Fruit fly (Drosophila melanogaster): ENCODE data around the gene Meltrin.

The Meltrin gene

dm6 chr3R:14674762-14675161, 22.3 kb downstream of the Meltrin start (continued):
- TF ChIP-seq ken (GFP tag; IDR thresholded peaks at IDR 0.05) (peak; percentile 50; the same call in 1 of the 3 replicates), CG18011 (GFP tag; optimal IDR thresholded peaks at IDR 0.05) (no peak), peb (GFP tag; IDR thresholded peaks at IDR 0.05) (peak; percentile 62; the same call in 1 of the 2 replicates), run (tag; optimal IDR thresholded peaks at IDR 0.05) (no peak), Blimp-1 (GFP tag; optimal IDR thresholded peaks at IDR 0.05) (peak; percentile 68), CG13624 (GFP tag; optimal IDR thresholded peaks at IDR 0.05) (no peak), lmd (GFP tag; IDR thresholded peaks at IDR 0.05) (peak; percentile 67), rib (GFP tag; IDR thresholded peaks at IDR 0.05) (0 out of 2 replicates have a peak, but pooled peaks have one; percentile 39), CG34376 (GFP tag; optimal IDR thresholded peaks at IDR 0.05) (no peak), CG11723 (GFP tag; optimal IDR thresholded peaks at IDR 0.05) (peak; percentile 29), CG4820 (GFP tag; optimal IDR thresholded peaks at IDR 0.05) (peak; percentile 70), CG17186 (GFP tag; optimal IDR thresholded peaks at IDR 0.05) (no peak), Adf1 (GFP tag; IDR thresholded peaks at IDR 0.05) (no peak), NC2α (GFP tag; optimal IDR thresholded peaks at IDR 0.05) (peak; percentile 23), CG15479 (GFP tag; optimal IDR thresholded peaks at IDR 0.05) (peak; percentile 62), CG9727 (GFP tag; optimal IDR thresholded peaks at IDR 0.05) (peak; percentile 91), hb (GFP tag; IDR thresholded peaks at IDR 0.05; ENCODE audit: partially characterized antibody) (no peak), CG17829 (tag; optimal IDR thresholded peaks at IDR 0.05) (peak; percentile 92), psq (GFP tag; optimal IDR thresholded peaks at IDR 0.05) (no peak), CG10147 (GFP tag; optimal IDR thresholded peaks at IDR 0.05) (no peak), E2f1 (GFP tag; IDR thresholded peaks at IDR 0.05) (peak; percentile 62), CrebB (tag; optimal IDR thresholded peaks at IDR 0.05) (no peak), MTF-1 (GFP tag; optimal IDR thresholded peaks at IDR 0.05; ENCODE audit: borderline replicate concordance) (peak; percentile 40), crp (GFP tag; optimal IDR thresholded peaks at IDR 0.05) (no peak), knrl (GFP tag; IDR thresholded peaks at IDR 0.05; ENCODE audit: partially characterized antibody) (no peak), CG3847 (GFP tag; IDR thresholded peaks at IDR 0.05) (no peak), Asciz (GFP tag; optimal IDR thresholded peaks at IDR 0.05) (peak; percentile 24), CG34422 (GFP tag; IDR thresholded peaks at IDR 0.05) (no peak), CG3838 (GFP tag; optimal IDR thresholded peaks at IDR 0.05) (no peak), bbx (GFP tag; IDR thresholded peaks at IDR 0.05; ENCODE audit: partially characterized antibody) (no peak), Gsc (GFP tag; IDR thresholded peaks at IDR 0.05) (no peak), CG9876 (GFP tag; optimal IDR thresholded peaks at IDR 0.05) (no peak), CG1233 (GFP tag; optimal IDR thresholded peaks at IDR 0.05) (peak; percentile 49), so (GFP tag; IDR thresholded peaks at IDR 0.05) (peak; percentile 75; the same call in 1 of the 3 replicates), Eip74EF (GFP tag; optimal IDR thresholded peaks at IDR 0.05) (peak in 1 of 2 experiments; percentile 0), z (GFP tag; IDR thresholded peaks at IDR 0.05) (peak; percentile 51; the same call in 1 of the 3 replicates), CG6654 (GFP tag; optimal IDR thresholded peaks at IDR 0.05) (no peak), pita (GFP tag; optimal IDR thresholded peaks at IDR 0.05) (no peak), Xrp1 (GFP tag; IDR thresholded peaks at IDR 0.05) (peak; percentile 93), ranshi (GFP tag; IDR thresholded peaks at IDR 0.05) (peak; percentile 59; the same call in 1 of the 2 replicates), D19A (tag; optimal IDR thresholded peaks at IDR 0.05) (peak; percentile 50), CG14965 (GFP tag; optimal IDR thresholded peaks at IDR 0.05; ENCODE audit: borderline replicate concordance) (peak; percentile 3), tna (GFP tag; IDR thresholded peaks at IDR 0.05; ENCODE audit: partially characterized antibody) (no peak), HLH3B (GFP tag; IDR thresholded peaks at IDR 0.05) (peak; percentile 40; the same call in 1 of the 2 replicates), Fer1 (GFP tag; optimal IDR thresholded peaks at IDR 0.05) (peak; percentile 1), danr (GFP tag; IDR thresholded peaks at IDR 0.05) (no peak; the same call in 1 of the 2 replicates), GATAe (GFP tag; conservative IDR thresholded peaks at IDR 0.05) (no peak), CG12299 (tag; optimal IDR thresholded peaks at IDR 0.05) (no peak), CG7987 (GFP tag; optimal IDR thresholded peaks at IDR 0.05) (no peak), tup (GFP tag; optimal IDR thresholded peaks at IDR 0.05) (peak; percentile 14)

All from whole organism, embryonic.